Fruit fly (Drosophila melanogaster): Measurements from ENCODE around the gene CG10681.

DNA sequence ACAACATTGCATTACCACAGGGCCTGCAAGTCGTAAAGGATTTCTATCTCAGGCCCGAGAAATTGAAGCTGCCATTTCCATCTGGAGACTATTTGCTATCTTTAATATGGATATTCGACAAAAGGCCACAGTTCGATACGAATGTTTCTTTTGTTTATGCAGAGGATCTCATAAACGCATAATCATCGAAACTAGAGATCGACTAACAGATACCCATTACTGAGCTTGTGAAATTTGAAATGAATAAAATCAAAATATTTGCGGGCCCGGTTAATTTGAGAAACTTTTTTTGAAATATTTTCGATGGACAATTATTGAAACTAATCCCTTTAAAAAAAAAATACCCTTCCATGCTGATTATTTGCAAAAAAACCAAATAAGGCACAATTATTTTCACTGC is 15.1 kb upstream of the CG10681 start:
- no peak for TF ChIP-seq CG8478 (optimal IDR thresholded peaks at IDR 0.05)
- TF ChIP-seq CTCF (optimal IDR thresholded peaks at IDR 0.05), result no peak
